Worm (Caenorhabditis elegans): Measurements from ENCODE around the gene tomm-70.

tomm-70 gene

ce11 chrIII:8726019-8726894 lies 28.3 kb downstream of the tomm-70 start:
- TF ChIP-seq tra-4 (tag; optimal IDR thresholded peaks at IDR 0.05) (no peak), ceh-13 (GFP tag; optimal IDR thresholded peaks at IDR 0.05) (no peak)

ce11 chrIII:8725224-8725623 lies 29.3 kb downstream of the tomm-70 start:
- TF ChIP-seq tbx-11 (GFP tag; IDR thresholded peaks at IDR 0.05): no peak

- TF ChIP-seq ets-7 (tag; optimal IDR thresholded peaks at IDR 0.05): no peak
- no peak for TF ChIP-seq scrt-1 (GFP tag; IDR thresholded peaks at IDR 0.05)
- no peak for TF ChIP-seq F13C5.2 (tag; optimal IDR thresholded peaks at IDR 0.05)
- TF ChIP-seq sea-1 (GFP tag; conservative IDR thresholded peaks at IDR 0.05): no peak
- no peak for TF ChIP-seq pes-1 (GFP tag; IDR thresholded peaks at IDR 0.05)
- TF ChIP-seq tra-4 (tag; optimal IDR thresholded peaks at IDR 0.05): no peak
- TF ChIP-seq aly-1 (tag; optimal IDR thresholded peaks at IDR 0.05): no peak
These were observed 34.7 kb downstream of the tomm-70 start, which contains the start of gene hipr-1 for ce11 chrIII:8719769-8720252. TSS of gene hipr-1 (plus strand) at chrIII:8720202.

- TF ChIP-seq tbx-37 (GFP tag; conservative IDR thresholded peaks at IDR 0.05) (no peak), B0310.2 (tag; optimal IDR thresholded peaks at IDR 0.05) (no peak), tra-4 (tag; optimal IDR thresholded peaks at IDR 0.05) (no peak), tbx-11 (GFP tag; IDR thresholded peaks at IDR 0.05) (no peak), hmg-4 (GFP tag; optimal IDR thresholded peaks at IDR 0.05) (no peak), ceh-13 (GFP tag; optimal IDR thresholded peaks at IDR 0.05) (no peak)
These were observed 35.4 kb downstream of the tomm-70 start for ce11 chrIII:8719105-8719504.

ce11 chrIII:8718592-8718991 lies 36.0 kb downstream of the tomm-70 start:
- TF ChIP-seq aly-1 (tag; optimal IDR thresholded peaks at IDR 0.05): no peak
- no peak for TF ChIP-seq ceh-36 (tag; optimal IDR thresholded peaks at IDR 0.05)
- TF ChIP-seq hmbx-1 (tag; optimal IDR thresholded peaks at IDR 0.05): no peak
- no peak for TF ChIP-seq tbx-11 (GFP tag; IDR thresholded peaks at IDR 0.05)
- no peak for TF ChIP-seq flt-1 (GFP tag; IDR thresholded peaks at IDR 0.05)
- no peak for TF ChIP-seq scrt-1 (GFP tag; IDR thresholded peaks at IDR 0.05)
- no peak for TF ChIP-seq ets-7 (tag; optimal IDR thresholded peaks at IDR 0.05)
- TF ChIP-seq ceh-13 (GFP tag; optimal IDR thresholded peaks at IDR 0.05): no peak
- TF ChIP-seq B0310.2 (tag; optimal IDR thresholded peaks at IDR 0.05): no peak
- no peak for TF ChIP-seq tbx-37 (GFP tag; conservative IDR thresholded peaks at IDR 0.05)
- TF ChIP-seq sea-1 (GFP tag; conservative IDR thresholded peaks at IDR 0.05): no peak
- TF ChIP-seq F13C5.2 (tag; optimal IDR thresholded peaks at IDR 0.05): no peak
- no peak for TF ChIP-seq ama-1 (optimal IDR thresholded peaks at IDR 0.05)
- TF ChIP-seq hnd-1 (tag; optimal IDR thresholded peaks at IDR 0.05): no peak
- no peak for TF ChIP-seq pes-1 (GFP tag; IDR thresholded peaks at IDR 0.05)

- no peak for TF ChIP-seq scrt-1 (GFP tag; IDR thresholded peaks at IDR 0.05)
- no peak for TF ChIP-seq hnd-1 (tag; optimal IDR thresholded peaks at IDR 0.05)
- TF ChIP-seq ets-7 (tag; optimal IDR thresholded peaks at IDR 0.05): no peak
- no peak for TF ChIP-seq ceh-36 (tag; optimal IDR thresholded peaks at IDR 0.05)
- no peak for TF ChIP-seq tra-4 (tag; optimal IDR thresholded peaks at IDR 0.05)
- TF ChIP-seq hmg-4 (GFP tag; optimal IDR thresholded peaks at IDR 0.05): no peak
- TF ChIP-seq F13C5.2 (tag; optimal IDR thresholded peaks at IDR 0.05): no peak
- no peak for TF ChIP-seq tbx-11 (GFP tag; IDR thresholded peaks at IDR 0.05)
These were observed 37.3 kb downstream of the tomm-70 start, which contains the start of gene mrpl-11 for ce11 chrIII:8717231-8717694. TSS of gene mrpl-11 (plus strand) at chrIII:8717644.

- TF ChIP-seq B0310.2 (tag; optimal IDR thresholded peaks at IDR 0.05) (no peak), hmg-4 (GFP tag; optimal IDR thresholded peaks at IDR 0.05) (no peak), ceh-13 (GFP tag; optimal IDR thresholded peaks at IDR 0.05) (no peak), ama-1 (optimal IDR thresholded peaks at IDR 0.05) (no peak), scrt-1 (GFP tag; IDR thresholded peaks at IDR 0.05) (no peak), aly-1 (tag; optimal IDR thresholded peaks at IDR 0.05) (no peak), flt-1 (GFP tag; IDR thresholded peaks at IDR 0.05) (no peak), tbx-37 (GFP tag; conservative IDR thresholded peaks at IDR 0.05) (no peak), hmbx-1 (tag; optimal IDR thresholded peaks at IDR 0.05) (no peak), tra-4 (tag; optimal IDR thresholded peaks at IDR 0.05) (no peak), sea-1 (GFP tag; conservative IDR thresholded peaks at IDR 0.05) (no peak)
These were observed 38.5 kb downstream of the tomm-70 start, which contains the start of gene B0303.14 for ce11 chrIII:8716084-8716483. TSS of gene B0303.14 (minus strand) at chrIII:8716184.

ce11 chrIII:8712968-8713367 lies 41.6 kb downstream of the tomm-70 start:
- TF ChIP-seq sea-1 (GFP tag; conservative IDR thresholded peaks at IDR 0.05) (no peak), pes-1 (GFP tag; IDR thresholded peaks at IDR 0.05) (no peak), tbx-37 (GFP tag; conservative IDR thresholded peaks at IDR 0.05) (no peak), ceh-13 (GFP tag; optimal IDR thresholded peaks at IDR 0.05) (no peak), ceh-36 (tag; optimal IDR thresholded peaks at IDR 0.05) (no peak), ets-7 (tag; optimal IDR thresholded peaks at IDR 0.05) (no peak), scrt-1 (GFP tag; IDR thresholded peaks at IDR 0.05) (no peak), flt-1 (GFP tag; IDR thresholded peaks at IDR 0.05) (no peak), hmbx-1 (tag; optimal IDR thresholded peaks at IDR 0.05) (no peak), F13C5.2 (tag; optimal IDR thresholded peaks at IDR 0.05) (no peak), aly-1 (tag; optimal IDR thresholded peaks at IDR 0.05) (no peak), hnd-1 (tag; optimal IDR thresholded peaks at IDR 0.05) (no peak), hmg-4 (GFP tag; optimal IDR thresholded peaks at IDR 0.05) (no peak), B0310.2 (tag; optimal IDR thresholded peaks at IDR 0.05) (no peak), tbx-11 (GFP tag; IDR thresholded peaks at IDR 0.05) (no peak)
